Worm (Caenorhabditis elegans): Measurements from ENCODE around the gene C03E10.1.
"Not testable (repeated sequence)": the region's sequence is repeated elsewhere in the genome, so short reads cannot be mapped to it uniquely, and the experiment has no call there.

Gene C03E10.1

ce11 chrV:11271051-11271450 lies 19.9 kb upstream of the C03E10.1 start, which contains the start of gene clec-222:
Gene clec-222, plus strand, starts transcription at chrV:11271351.
- TF ChIP-seq W03F9.2 (tag; optimal IDR thresholded peaks at IDR 0.05) (no peak), him-1 (tag; optimal IDR thresholded peaks at IDR 0.05) (no peak), dao-5 (tag; optimal IDR thresholded peaks at IDR 0.05) (no peak)

- no peak for TF ChIP-seq him-1 (tag; optimal IDR thresholded peaks at IDR 0.05)
- TF ChIP-seq W03F9.2 (tag; optimal IDR thresholded peaks at IDR 0.05), result no peak
- TF ChIP-seq dao-5 (tag; optimal IDR thresholded peaks at IDR 0.05), result no peak
Observed at ce11 chrV:11272848-11273247, 18.1 kb upstream of the C03E10.1 start, which contains the start of gene clec-223. Gene clec-223, plus strand, starts transcription at chrV:11273148.

ce11 chrV:11279564-11279963 lies 11.4 kb upstream of the C03E10.1 start:
- TF ChIP-seq W03F9.2 (tag; optimal IDR thresholded peaks at IDR 0.05) (no peak), him-1 (tag; optimal IDR thresholded peaks at IDR 0.05) (no peak), dao-5 (tag; optimal IDR thresholded peaks at IDR 0.05) (no peak)

ce11 chrV:11281414-11282209 lies 9.4 kb upstream of the C03E10.1 start:
- TF ChIP-seq dao-5 (tag; optimal IDR thresholded peaks at IDR 0.05), result no peak
- no peak for TF ChIP-seq W03F9.2 (tag; optimal IDR thresholded peaks at IDR 0.05)
- TF ChIP-seq him-1 (tag; optimal IDR thresholded peaks at IDR 0.05), result no peak

ce11 chrV:11282272-11282671 lies 8.7 kb upstream of the C03E10.1 start, which contains the start of gene gly-20:
Gene gly-20, plus strand, starts transcription at chrV:11282572.
- TF ChIP-seq dao-5 (tag; optimal IDR thresholded peaks at IDR 0.05) (no peak), him-1 (tag; optimal IDR thresholded peaks at IDR 0.05) (no peak), W03F9.2 (tag; optimal IDR thresholded peaks at IDR 0.05) (no peak)

ce11 chrV:11286114-11286513 lies 4.9 kb upstream of the C03E10.1 start, which contains the start of gene C03E10.3:
Gene C03E10.3, plus strand, starts transcription at chrV:11286414.
- not testable (repeated sequence) for TF ChIP-seq him-1, dao-5, W03F9.2 (tag; optimal IDR thresholded peaks at IDR 0.05)

- no peak for TF ChIP-seq W03F9.2 (tag; optimal IDR thresholded peaks at IDR 0.05)
- TF ChIP-seq him-1 (tag; optimal IDR thresholded peaks at IDR 0.05), result no peak
Observed at ce11 chrV:11292682-11293081, 1.7 kb downstream of the C03E10.1 start.

- TF ChIP-seq him-1 (tag; optimal IDR thresholded peaks at IDR 0.05) (no peak), dao-5 (tag; optimal IDR thresholded peaks at IDR 0.05) (no peak), W03F9.2 (tag; optimal IDR thresholded peaks at IDR 0.05) (no peak)
Observed at ce11 chrV:11294393-11294792, 3.4 kb downstream of the C03E10.1 start, which contains the start of gene T03F7.6. Gene T03F7.6, plus strand, starts transcription at chrV:11294693.

ce11 chrV:11298632-11299031 lies 7.6 kb downstream of the C03E10.1 start, which contains the start of gene T03F7.5:
Gene T03F7.5, minus strand, starts transcription at chrV:11298732.
- TF ChIP-seq W03F9.2 (tag; optimal IDR thresholded peaks at IDR 0.05) (no peak), him-1 (tag; optimal IDR thresholded peaks at IDR 0.05) (no peak), dao-5 (tag; optimal IDR thresholded peaks at IDR 0.05) (no peak)

ce11 chrV:11299406-11299805 lies 8.4 kb downstream of the C03E10.1 start:
- TF ChIP-seq him-1 (tag; optimal IDR thresholded peaks at IDR 0.05) (no peak), dao-5 (tag; optimal IDR thresholded peaks at IDR 0.05) (no peak), W03F9.2 (tag; optimal IDR thresholded peaks at IDR 0.05) (no peak)

ce11 chrV:11300539-11300938 lies 9.6 kb downstream of the C03E10.1 start, which contains the start of gene srh-47:
Gene srh-47, minus strand, starts transcription at chrV:11300639.
- TF ChIP-seq W03F9.2 (tag; optimal IDR thresholded peaks at IDR 0.05) (no peak), dao-5 (tag; optimal IDR thresholded peaks at IDR 0.05) (no peak)

- TF ChIP-seq him-1 (tag; optimal IDR thresholded peaks at IDR 0.05) (no peak), W03F9.2 (tag; optimal IDR thresholded peaks at IDR 0.05) (no peak), dao-5 (tag; optimal IDR thresholded peaks at IDR 0.05) (no peak)
Observed at ce11 chrV:11302698-11303097, 11.7 kb downstream of the C03E10.1 start, which contains the start of gene srh-46. Gene srh-46, minus strand, starts transcription at chrV:11302886.

- TF ChIP-seq dao-5 (tag; optimal IDR thresholded peaks at IDR 0.05), result no peak
- no peak for TF ChIP-seq W03F9.2 (tag; optimal IDR thresholded peaks at IDR 0.05)
- no peak for TF ChIP-seq him-1 (tag; optimal IDR thresholded peaks at IDR 0.05)
Observed at ce11 chrV:11304200-11304599, 13.2 kb downstream of the C03E10.1 start.

ce11 chrV:11304879-11305278 lies 13.9 kb downstream of the C03E10.1 start, which contains the start of gene srh-45:
Gene srh-45, minus strand, starts transcription at chrV:11304979.
- TF ChIP-seq him-1 (tag; optimal IDR thresholded peaks at IDR 0.05) (no peak), W03F9.2 (tag; optimal IDR thresholded peaks at IDR 0.05) (no peak), dao-5 (tag; optimal IDR thresholded peaks at IDR 0.05) (no peak)
